Worm (Caenorhabditis elegans): Measurements from ENCODE around the gene C10C5.3.

DNA sequence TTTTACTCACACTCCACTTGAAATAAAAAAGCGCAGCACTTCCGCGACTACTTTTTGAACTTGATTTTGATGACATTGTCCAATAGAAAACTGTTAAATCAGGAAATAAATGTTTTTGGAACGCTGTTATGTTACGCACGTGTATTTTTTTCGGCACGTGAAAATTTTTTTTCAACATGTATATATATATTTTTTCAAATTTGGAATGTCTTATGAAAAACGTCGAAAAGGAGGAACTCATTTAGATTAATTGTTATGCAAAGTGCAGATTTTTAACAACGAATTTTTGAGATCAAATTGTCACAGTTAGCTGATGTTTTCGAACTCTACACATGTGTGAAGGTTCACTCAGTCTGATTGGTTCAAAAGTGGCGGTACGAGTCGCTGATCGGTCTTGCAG is 23.9 kb downstream of the C10C5.3 start, which contains the start of gene F56D5.2:
- TF ChIP-seq lsy-2 (tag; optimal IDR thresholded peaks at IDR 0.05) (no peak), nhr-90 (tag; optimal IDR thresholded peaks at IDR 0.05; ENCODE audit: poor library complexity) (no peak), unc-62 (GFP tag; optimal IDR thresholded peaks at IDR 0.05) (no peak), aly-2 (tag; optimal IDR thresholded peaks at IDR 0.05) (no peak), egl-13 (tag; optimal IDR thresholded peaks at IDR 0.05) (no peak), ztf-4 (tag; optimal IDR thresholded peaks at IDR 0.05) (no peak), nhr-28 (tag; optimal IDR thresholded peaks at IDR 0.05) (no peak), nhr-12 (tag; optimal IDR thresholded peaks at IDR 0.05) (no peak)

Measured in whole organism, L1 larva.